Worm (Caenorhabditis elegans): Measurements from ENCODE around the gene Y54G2A.10.
"Not testable (repeated sequence)": the region's sequence is repeated elsewhere in the genome, so short reads cannot be mapped to it uniquely, and the experiment has no call there.

The Y54G2A.10 gene

ce11 chrIV:2788389-2788788 is 11.1 kb upstream of the Y54G2A.10 start, which contains the start of gene atln-1:
TSS of gene atln-1 (plus strand) at chrIV:2788689.
- not testable (repeated sequence) for TF ChIP-seq ama-1 (optimal IDR thresholded peaks at IDR 0.05); flt-1 (GFP tag; IDR thresholded peaks at IDR 0.05); ceh-36 (tag; optimal IDR thresholded peaks at IDR 0.05)

DNA sequence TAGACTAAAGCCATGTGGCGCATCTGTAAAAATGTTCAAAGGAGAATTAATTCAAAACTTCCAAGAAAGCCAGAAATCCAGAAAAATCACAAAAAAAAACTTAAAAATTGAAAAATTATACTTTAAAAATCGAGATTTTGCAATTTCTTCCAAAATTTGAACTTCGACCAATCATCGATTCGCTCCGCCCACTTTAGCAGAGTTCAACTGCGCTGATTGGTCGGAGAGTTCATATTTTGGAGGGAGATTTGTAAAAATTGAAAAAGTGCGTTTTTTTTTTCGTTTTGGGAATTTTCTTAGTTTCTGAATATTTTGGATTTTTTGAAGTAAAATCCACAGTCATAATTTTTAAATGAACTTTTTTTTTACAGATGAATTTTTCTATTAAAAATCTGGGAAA is 5.5 kb upstream of the Y54G2A.10 start:
- TF ChIP-seq pes-1 (GFP tag; IDR thresholded peaks at IDR 0.05): no peak
- no peak for TF ChIP-seq F13C5.2 (tag; optimal IDR thresholded peaks at IDR 0.05)
- TF ChIP-seq tbx-11 (GFP tag; IDR thresholded peaks at IDR 0.05): no peak
- no peak for TF ChIP-seq ama-1 (optimal IDR thresholded peaks at IDR 0.05)
- no peak for TF ChIP-seq tra-4 (tag; optimal IDR thresholded peaks at IDR 0.05)
- TF ChIP-seq ceh-13 (GFP tag; optimal IDR thresholded peaks at IDR 0.05): no peak
- no peak for TF ChIP-seq tbx-37 (GFP tag; conservative IDR thresholded peaks at IDR 0.05)
- no peak for TF ChIP-seq hnd-1 (tag; optimal IDR thresholded peaks at IDR 0.05)
- TF ChIP-seq aly-1 (tag; optimal IDR thresholded peaks at IDR 0.05): no peak

- no peak for TF ChIP-seq flt-1 (GFP tag; IDR thresholded peaks at IDR 0.05)
These were observed 1.1 kb upstream of the Y54G2A.10 start, which contains the start of gene Y54G2A.52 for ce11 chrIV:2798339-2798738. TSS of gene Y54G2A.52 (minus strand) at chrIV:2798686.

DNA sequence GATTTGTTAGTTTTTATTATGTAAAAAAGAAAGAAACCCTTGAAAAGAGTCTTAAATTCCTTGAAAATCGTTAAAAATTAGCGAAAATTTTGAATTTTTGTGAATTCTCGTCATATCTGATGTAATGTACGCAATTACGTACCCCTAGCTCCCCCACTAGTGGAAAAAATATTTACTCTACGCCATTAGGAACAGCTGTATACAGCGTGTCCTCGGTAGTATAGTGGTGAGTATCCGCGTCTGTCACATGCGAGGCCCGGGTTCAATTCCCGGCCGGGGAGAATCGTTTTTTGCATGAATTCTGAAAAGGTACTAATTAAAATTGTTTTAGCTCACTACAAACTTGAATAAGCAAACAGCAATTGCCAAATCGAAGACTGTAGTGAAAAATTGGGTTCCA is 401 bp downstream of the Y54G2A.10 start:
- TF ChIP-seq hmbx-1 (tag; optimal IDR thresholded peaks at IDR 0.05) (no peak), aly-1 (tag; optimal IDR thresholded peaks at IDR 0.05) (no peak), B0310.2 (tag; optimal IDR thresholded peaks at IDR 0.05) (no peak), hnd-1 (tag; optimal IDR thresholded peaks at IDR 0.05) (no peak), tra-4 (tag; optimal IDR thresholded peaks at IDR 0.05) (no peak), flt-1 (GFP tag; IDR thresholded peaks at IDR 0.05) (no peak), pes-1 (GFP tag; IDR thresholded peaks at IDR 0.05) (no peak)

DNA sequence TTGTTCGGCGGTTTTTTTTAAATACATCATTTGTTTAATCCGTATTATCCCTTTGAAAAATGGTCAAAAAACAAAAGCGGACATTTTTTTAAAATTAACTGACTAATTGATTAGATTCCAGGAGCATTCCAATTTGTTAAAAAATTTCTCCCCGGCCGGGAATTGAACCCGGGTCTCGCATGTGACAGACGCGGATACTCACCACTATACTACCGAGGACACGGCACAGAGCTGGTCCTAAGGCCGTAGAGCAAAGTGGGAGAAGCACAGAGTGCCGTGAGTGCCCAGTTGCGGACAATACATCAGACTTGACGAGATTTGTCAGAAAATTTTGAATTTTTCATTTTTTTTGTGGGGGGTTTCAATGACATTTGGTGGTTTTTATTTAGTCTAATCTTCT is 1.5 kb downstream of the Y54G2A.10 start:
- peak; percentile 54; the same call in 1 of the 2 replicates for TF ChIP-seq pes-1 (GFP tag; IDR thresholded peaks at IDR 0.05)
- TF ChIP-seq flt-1 (GFP tag; IDR thresholded peaks at IDR 0.05): 0 out of 2 replicates have a peak, but pooled peaks have one; percentile 13
- no peak for TF ChIP-seq ceh-36 (tag; optimal IDR thresholded peaks at IDR 0.05)
- TF ChIP-seq scrt-1 (GFP tag; IDR thresholded peaks at IDR 0.05): peak; percentile 38; the same call in 1 of the 2 replicates

- TF ChIP-seq ets-7, hmbx-1, ceh-36 (tag; optimal IDR thresholded peaks at IDR 0.05): not testable (repeated sequence)
These were observed 2.1 kb downstream of the Y54G2A.10 start, which contains the start of gene Y54G2A.44 for ce11 chrIV:2801558-2801957. TSS of gene Y54G2A.44 (plus strand) at chrIV:2801858.

DNA sequence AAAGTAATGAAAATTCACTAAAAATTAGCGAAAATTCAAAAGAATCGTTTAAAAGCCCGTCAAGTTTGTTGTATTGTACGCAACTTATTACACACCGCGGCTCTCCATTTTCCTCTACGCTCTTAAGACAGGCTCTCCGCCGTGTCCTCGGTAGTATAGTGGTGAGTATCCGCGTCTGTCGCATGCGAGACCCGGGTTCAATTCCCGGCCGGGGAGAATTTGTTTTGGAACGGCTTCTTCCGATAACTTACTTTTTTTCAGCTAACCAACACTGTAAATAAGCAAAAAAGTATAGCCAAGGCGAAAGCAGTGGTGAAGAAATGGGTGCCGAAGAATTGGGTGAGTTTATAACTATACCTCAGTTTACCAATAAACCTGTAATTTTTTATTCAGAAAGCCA is 2.7 kb downstream of the Y54G2A.10 start:
- TF ChIP-seq tbx-37 (GFP tag; conservative IDR thresholded peaks at IDR 0.05) (peak; percentile 38; the same call in 1 of the 2 replicates), F13C5.2 (tag; optimal IDR thresholded peaks at IDR 0.05) (no peak), sea-1 (GFP tag; conservative IDR thresholded peaks at IDR 0.05) (0 out of 2 replicates have a peak, but pooled peaks have one; percentile 40), tra-4 (tag; optimal IDR thresholded peaks at IDR 0.05) (no peak), aly-1 (tag; optimal IDR thresholded peaks at IDR 0.05) (peak; percentile 5), ets-7 (tag; optimal IDR thresholded peaks at IDR 0.05) (no peak), B0310.2 (tag; optimal IDR thresholded peaks at IDR 0.05) (peak; percentile 22), ceh-13 (GFP tag; optimal IDR thresholded peaks at IDR 0.05) (peak; percentile 37), scrt-1 (GFP tag; IDR thresholded peaks at IDR 0.05) (peak; percentile 78), hmg-4 (GFP tag; optimal IDR thresholded peaks at IDR 0.05) (peak; percentile 46), flt-1 (GFP tag; IDR thresholded peaks at IDR 0.05) (peak; percentile 70), tbx-11 (GFP tag; IDR thresholded peaks at IDR 0.05) (0 out of 2 replicates have a peak, but pooled peaks have one; percentile 53), ceh-36 (tag; optimal IDR thresholded peaks at IDR 0.05) (peak; percentile 50), hnd-1 (tag; optimal IDR thresholded peaks at IDR 0.05) (peak; percentile 14), pes-1 (GFP tag; IDR thresholded peaks at IDR 0.05) (peak; percentile 72), hmbx-1 (tag; optimal IDR thresholded peaks at IDR 0.05) (no peak), ama-1 (optimal IDR thresholded peaks at IDR 0.05) (no peak)

DNA sequence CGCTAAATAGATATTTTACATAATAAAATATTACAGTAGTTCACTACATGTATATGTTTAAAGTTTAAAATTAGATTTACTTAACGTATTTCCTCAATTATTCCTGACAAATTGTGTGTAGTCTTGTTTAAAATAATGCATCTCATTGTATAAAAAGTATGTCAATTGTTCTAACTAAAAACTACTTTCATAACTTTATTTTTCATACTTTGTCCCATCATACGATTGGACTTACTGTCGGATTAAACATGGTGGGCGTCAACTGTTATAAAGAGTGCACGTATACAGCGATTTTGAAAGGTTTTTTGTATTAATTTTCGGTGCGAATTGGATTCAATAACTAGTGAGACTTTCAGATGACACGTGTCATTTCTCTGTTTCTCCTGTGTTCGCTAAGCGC is 4.2 kb downstream of the Y54G2A.10 start, which contains the start of gene Y54G2A.32:
Gene Y54G2A.32, plus strand, starts transcription at position 301 of the 400 bp plus-strand sequence.
- TF ChIP-seq ceh-13 (GFP tag; optimal IDR thresholded peaks at IDR 0.05) (no peak), flt-1 (GFP tag; IDR thresholded peaks at IDR 0.05) (no peak), sea-1 (GFP tag; conservative IDR thresholded peaks at IDR 0.05) (no peak), B0310.2 (tag; optimal IDR thresholded peaks at IDR 0.05) (no peak), hmbx-1 (tag; optimal IDR thresholded peaks at IDR 0.05) (no peak), F13C5.2 (tag; optimal IDR thresholded peaks at IDR 0.05) (no peak), ets-7 (tag; optimal IDR thresholded peaks at IDR 0.05) (no peak), tbx-11 (GFP tag; IDR thresholded peaks at IDR 0.05) (no peak), tra-4 (tag; optimal IDR thresholded peaks at IDR 0.05) (no peak), scrt-1 (GFP tag; IDR thresholded peaks at IDR 0.05) (no peak), hnd-1 (tag; optimal IDR thresholded peaks at IDR 0.05) (no peak), ceh-36 (tag; optimal IDR thresholded peaks at IDR 0.05) (no peak), aly-1 (tag; optimal IDR thresholded peaks at IDR 0.05) (no peak), hmg-4 (GFP tag; optimal IDR thresholded peaks at IDR 0.05) (no peak)

ce11 chrIV:2805525-2805924 is 6.0 kb downstream of the Y54G2A.10 start, which contains the start of gene Y54G2A.45:
TSS of gene Y54G2A.45 (plus strand) at chrIV:2805857.
- TF ChIP-seq flt-1 (GFP tag; IDR thresholded peaks at IDR 0.05) (peak; percentile 85), tbx-37 (GFP tag; conservative IDR thresholded peaks at IDR 0.05) (peak; percentile 64; the same call in 1 of the 2 replicates), ceh-13 (GFP tag; optimal IDR thresholded peaks at IDR 0.05) (peak; percentile 80), ceh-36 (tag; optimal IDR thresholded peaks at IDR 0.05) (peak; percentile 67), hmg-4 (GFP tag; optimal IDR thresholded peaks at IDR 0.05) (peak; percentile 87), F13C5.2 (tag; optimal IDR thresholded peaks at IDR 0.05) (no peak), tbx-11 (GFP tag; IDR thresholded peaks at IDR 0.05) (peak; percentile 81), sea-1 (GFP tag; conservative IDR thresholded peaks at IDR 0.05) (peak; percentile 88), pes-1 (GFP tag; IDR thresholded peaks at IDR 0.05) (peak; percentile 88), aly-1 (tag; optimal IDR thresholded peaks at IDR 0.05) (peak; percentile 65), B0310.2 (tag; optimal IDR thresholded peaks at IDR 0.05) (peak; percentile 81), hnd-1 (tag; optimal IDR thresholded peaks at IDR 0.05) (peak; percentile 69), ama-1 (optimal IDR thresholded peaks at IDR 0.05) (no peak), tra-4 (tag; optimal IDR thresholded peaks at IDR 0.05) (peak; percentile 30), ets-7 (tag; optimal IDR thresholded peaks at IDR 0.05) (peak; percentile 37), hmbx-1 (tag; optimal IDR thresholded peaks at IDR 0.05) (peak; percentile 49), scrt-1 (GFP tag; IDR thresholded peaks at IDR 0.05) (peak; percentile 82)
